Worm (Caenorhabditis elegans): ENCODE data around the gene F44E5.1.

DNA sequence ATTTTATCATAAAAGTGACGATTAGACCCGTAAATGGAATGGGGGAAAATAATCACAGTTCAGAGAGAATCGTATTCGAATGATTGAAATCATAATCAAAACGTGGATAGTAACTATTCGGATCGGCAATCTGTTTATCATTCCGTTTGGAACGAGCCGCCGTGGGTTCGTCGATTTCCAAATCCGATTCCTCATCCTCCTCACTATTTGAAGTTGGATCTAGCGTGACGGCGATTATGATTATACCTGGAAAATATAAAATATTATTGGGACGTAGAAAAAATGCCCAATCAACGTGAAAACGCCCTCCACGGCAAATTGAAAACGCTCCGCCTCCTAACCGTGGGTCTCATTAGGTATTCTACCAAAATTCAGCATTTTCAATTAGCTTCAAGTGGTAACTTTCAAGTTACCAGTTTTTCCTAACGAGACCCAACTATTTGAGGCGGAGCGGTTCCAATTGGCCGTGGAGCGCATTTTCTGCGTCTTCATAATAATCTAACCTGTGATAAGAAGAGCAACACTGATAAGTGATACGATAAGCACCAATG, 43.1 kb downstream of the F44E5.1 start:
- TF ChIP-seq jun-1 (tag; optimal IDR thresholded peaks at IDR 0.05), result no peak
- no peak for TF ChIP-seq pqm-1 (tag; optimal IDR thresholded peaks at IDR 0.05)
- TF ChIP-seq zag-1 (tag; optimal IDR thresholded peaks at IDR 0.05), result no peak
- TF ChIP-seq fos-1 (tag; optimal IDR thresholded peaks at IDR 0.05), result no peak
- TF ChIP-seq snpc-4 (tag; optimal IDR thresholded peaks at IDR 0.05), result no peak
- no peak for TF ChIP-seq unc-39 (tag; optimal IDR thresholded peaks at IDR 0.05)
- no peak for TF ChIP-seq hmg-11 (tag; optimal IDR thresholded peaks at IDR 0.05)
- TF ChIP-seq ztf-11 (tag; optimal IDR thresholded peaks at IDR 0.05), result no peak
